Fruit fly (Drosophila melanogaster): ENCODE measurements around the gene CG31816.

Gene CG31816

dm6 chr2L:16526015-16526518 is 16.3 kb upstream of the CG31816 start (continued):
- TF ChIP-seq acj6 (GFP tag; optimal IDR thresholded peaks at IDR 0.05) (no peak), spab (GFP tag; optimal IDR thresholded peaks at IDR 0.05) (peak; percentile 34), Met (GFP tag; optimal IDR thresholded peaks at IDR 0.05) (peak; percentile 15), lz (GFP tag; optimal IDR thresholded peaks at IDR 0.05) (no peak), Eip93F (GFP tag; optimal IDR thresholded peaks at IDR 0.05) (no peak), dac (GFP tag; optimal IDR thresholded peaks at IDR 0.05) (peak; percentile 69), cyc (GFP tag; optimal IDR thresholded peaks at IDR 0.05) (no peak), OdsH (GFP tag; optimal IDR thresholded peaks at IDR 0.05) (no peak), CG34406 (GFP tag; optimal IDR thresholded peaks at IDR 0.05) (peak; percentile 14), CG10631 (GFP tag; optimal IDR thresholded peaks at IDR 0.05) (no peak), salr (GFP tag; optimal IDR thresholded peaks at IDR 0.05) (peak; percentile 29 to 31), CG1621 (tag; optimal IDR thresholded peaks at IDR 0.05) (peak; percentile 70), CG6808 (GFP tag; optimal IDR thresholded peaks at IDR 0.05) (peak; percentile 77), Hr4 (GFP tag; optimal IDR thresholded peaks at IDR 0.05) (no peak), CG32006 (GFP tag; optimal IDR thresholded peaks at IDR 0.05) (peak; percentile 50), Eip75B (GFP tag; optimal IDR thresholded peaks at IDR 0.05) (peak; percentile 23), dsx (GFP tag; optimal IDR thresholded peaks at IDR 0.05; ENCODE audit: poor library complexity, severe bottlenecking) (peak; percentile 82), Hr39 (GFP tag; optimal IDR thresholded peaks at IDR 0.05) (no peak), Eip78C (GFP tag) (peak; percentile 72), Ets21C (GFP tag; optimal IDR thresholded peaks at IDR 0.05) (no peak), CG11762 (GFP tag; optimal IDR thresholded peaks at IDR 0.05; ENCODE audit: insufficient read depth) (no peak), CG4318 (GFP tag; optimal IDR thresholded peaks at IDR 0.05) (no peak), esn (GFP tag; optimal IDR thresholded peaks at IDR 0.05) (no peak), CG16779 (tag; optimal IDR thresholded peaks at IDR 0.05) (peak; percentile 68), Blimp-1 (GFP tag; optimal IDR thresholded peaks at IDR 0.05) (peak; percentile 9), Sox102F (GFP tag; optimal IDR thresholded peaks at IDR 0.05) (no peak), vri (GFP tag; optimal IDR thresholded peaks at IDR 0.05) (peak; percentile 90)

- TF ChIP-seq OdsH (GFP tag; optimal IDR thresholded peaks at IDR 0.05), result peak; percentile 14
- no peak for TF ChIP-seq salr (GFP tag; optimal IDR thresholded peaks at IDR 0.05)
- peak; percentile 67 for TF ChIP-seq Hr39 (GFP tag; optimal IDR thresholded peaks at IDR 0.05)
- peak; percentile 51 for TF ChIP-seq lz (GFP tag; optimal IDR thresholded peaks at IDR 0.05)
- peak; percentile 54 for TF ChIP-seq CG31627 (GFP tag; optimal IDR thresholded peaks at IDR 0.05)
- TF ChIP-seq Smox (GFP tag; optimal IDR thresholded peaks at IDR 0.05), result peak; percentile 72
- TF ChIP-seq esn (GFP tag; optimal IDR thresholded peaks at IDR 0.05), result peak; percentile 68
- TF ChIP-seq Eip78C (GFP tag), result peak; percentile 62
- no peak for TF ChIP-seq Gug (GFP tag; IDR thresholded peaks at IDR 0.05)
- TF ChIP-seq acj6 (GFP tag; optimal IDR thresholded peaks at IDR 0.05), result peak; percentile 5
- no peak for TF ChIP-seq Blimp-1 (GFP tag; optimal IDR thresholded peaks at IDR 0.05)
- TF ChIP-seq Met (GFP tag; optimal IDR thresholded peaks at IDR 0.05), result peak; percentile 63
- peak; percentile 53 for TF ChIP-seq svp (GFP tag)
- no peak for TF ChIP-seq Ets96B (tag; optimal IDR thresholded peaks at IDR 0.05)
- no peak for TF ChIP-seq CG15336 (GFP tag; IDR thresholded peaks at IDR 0.05)
- peak; percentile 12 for TF ChIP-seq CG8632 (GFP tag; optimal IDR thresholded peaks at IDR 0.05)
- TF ChIP-seq CG4318 (GFP tag; optimal IDR thresholded peaks at IDR 0.05), result no peak
- TF ChIP-seq net (GFP tag; optimal IDR thresholded peaks at IDR 0.05), result no peak
- peak; percentile 4 for TF ChIP-seq cyc (GFP tag; optimal IDR thresholded peaks at IDR 0.05)
- TF ChIP-seq Sox102F (GFP tag; optimal IDR thresholded peaks at IDR 0.05), result peak; percentile 55
- TF ChIP-seq Ets21C (GFP tag; optimal IDR thresholded peaks at IDR 0.05), result peak; percentile 43
These were observed 15.8 kb upstream of the CG31816 start for dm6 chr2L:16526578-16526977.

dm6 chr2L:16528493-16528892 is 13.9 kb upstream of the CG31816 start:
- TF ChIP-seq vri (GFP tag; optimal IDR thresholded peaks at IDR 0.05) (no peak), Eip78C (GFP tag) (peak; percentile 27), fkh (GFP tag; optimal IDR thresholded peaks at IDR 0.05) (peak; percentile 5)
